Fruit fly (Drosophila melanogaster): ENCODE data around the gene CG7916.

The CG7916 gene

DNA sequence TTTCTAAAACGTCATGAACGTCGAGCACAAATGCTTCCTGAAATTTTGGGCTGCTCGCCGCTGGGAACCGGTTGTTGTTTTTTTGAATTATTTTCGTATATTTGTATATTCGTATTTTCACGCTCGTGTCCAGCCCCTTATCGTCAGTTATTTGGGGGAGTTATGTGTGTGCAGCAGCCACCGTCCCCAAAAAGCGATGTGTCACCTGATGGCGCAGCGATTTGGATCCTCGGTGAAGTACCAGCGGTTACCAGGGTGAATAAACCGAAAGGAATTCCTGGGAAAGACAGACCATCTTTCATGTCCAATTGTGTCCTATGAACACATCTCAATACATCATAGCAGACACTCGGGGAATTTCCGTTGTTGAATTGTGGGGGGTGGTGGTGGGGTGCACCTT, 26.4 kb upstream of the CG7916 start:
- TF ChIP-seq psq (optimal IDR thresholded peaks at IDR 0.05) = no peak

DNA sequence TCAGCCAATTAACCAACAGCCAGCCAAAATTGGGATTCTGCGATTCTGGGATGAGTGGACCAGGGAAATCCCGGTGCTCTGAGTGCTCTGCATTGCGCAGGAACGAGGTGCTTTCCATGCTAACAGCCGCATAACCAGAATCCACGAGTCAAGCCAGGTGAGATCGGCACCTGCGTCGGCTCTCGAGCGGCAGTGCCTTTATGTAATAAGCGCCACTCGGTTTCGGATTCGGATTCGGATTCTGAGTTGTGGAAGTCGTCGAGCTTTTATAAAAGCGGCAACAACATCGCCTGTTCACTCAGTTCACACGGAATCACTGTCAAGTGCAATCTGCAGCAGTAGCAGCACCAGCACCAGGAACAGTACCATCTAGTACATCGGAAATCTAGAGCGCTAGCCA, 25.6 kb upstream of the CG7916 start, which contains the start of gene b:
Gene b, plus strand, starts transcription at position 301 of the 400 bp plus-strand sequence.
- TF ChIP-seq EcR (GFP tag; optimal IDR thresholded peaks at IDR 0.05) (no peak), psq (optimal IDR thresholded peaks at IDR 0.05) (no peak), Dll (optimal IDR thresholded peaks at IDR 0.05) (no peak), CG8478 (optimal IDR thresholded peaks at IDR 0.05) (no peak), usp (GFP tag; optimal IDR thresholded peaks at IDR 0.05) (no peak), pan (optimal IDR thresholded peaks at IDR 0.05) (no peak)

DNA sequence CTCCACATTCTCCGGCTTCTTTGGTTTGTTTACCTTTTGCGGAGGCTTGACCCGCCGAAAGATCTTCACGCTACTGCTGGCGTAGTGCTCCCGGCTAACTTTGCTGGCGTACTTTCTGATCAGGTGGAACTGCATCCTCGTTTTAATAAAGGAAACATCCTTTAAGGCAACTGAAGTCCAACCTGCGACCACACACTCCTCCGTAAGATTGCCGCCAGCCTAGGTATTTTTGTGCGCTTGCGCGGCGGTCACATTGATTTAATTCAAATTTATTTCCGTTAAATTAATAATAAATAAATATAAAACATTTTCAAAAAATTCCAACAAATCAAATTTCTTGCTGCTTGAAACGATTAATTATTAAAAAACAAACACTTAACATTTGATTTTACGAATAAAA, 19.0 kb upstream of the CG7916 start, which contains the start of gene PolG1:
Gene PolG1, minus strand, starts transcription at position 216 of the 400 bp plus-strand sequence.
- TF ChIP-seq EcR (GFP tag; optimal IDR thresholded peaks at IDR 0.05) (no peak), usp (GFP tag; optimal IDR thresholded peaks at IDR 0.05) (no peak), psq (optimal IDR thresholded peaks at IDR 0.05) (no peak), CG8478 (optimal IDR thresholded peaks at IDR 0.05) (no peak), pan (optimal IDR thresholded peaks at IDR 0.05) (no peak), Dll (optimal IDR thresholded peaks at IDR 0.05) (no peak)

DNA sequence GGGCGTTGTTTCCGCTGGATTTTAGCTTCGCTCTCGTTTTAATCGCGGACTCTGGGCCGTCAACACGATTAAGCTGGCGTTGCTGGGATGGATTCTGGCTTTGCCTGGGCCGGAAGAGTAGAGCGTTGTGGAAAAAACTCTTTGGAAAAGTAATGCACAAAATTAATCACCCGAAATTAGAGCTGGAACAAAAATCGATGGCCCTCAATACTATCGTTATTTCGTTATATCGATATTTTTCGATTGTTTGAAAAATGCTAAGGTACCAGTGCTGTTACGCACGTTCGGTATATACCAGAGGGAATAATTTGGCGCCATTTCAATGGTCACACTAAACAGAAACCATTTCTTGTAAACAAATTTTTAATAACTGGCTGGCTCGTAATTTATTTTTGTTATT, 17.0 kb upstream of the CG7916 start, which contains the start of the genes Arpc1 and Orc5:
Gene Arpc1, minus strand, starts transcription at position 202 of the 400 bp plus-strand sequence.
Gene Orc5, plus strand, starts transcription at position 298 of the 400 bp plus-strand sequence.
- TF ChIP-seq Dll (optimal IDR thresholded peaks at IDR 0.05) (no peak), usp (GFP tag; optimal IDR thresholded peaks at IDR 0.05) (no peak), EcR (GFP tag; optimal IDR thresholded peaks at IDR 0.05) (no peak), CG8478 (optimal IDR thresholded peaks at IDR 0.05) (no peak), pan (optimal IDR thresholded peaks at IDR 0.05) (no peak), psq (optimal IDR thresholded peaks at IDR 0.05) (no peak)

DNA sequence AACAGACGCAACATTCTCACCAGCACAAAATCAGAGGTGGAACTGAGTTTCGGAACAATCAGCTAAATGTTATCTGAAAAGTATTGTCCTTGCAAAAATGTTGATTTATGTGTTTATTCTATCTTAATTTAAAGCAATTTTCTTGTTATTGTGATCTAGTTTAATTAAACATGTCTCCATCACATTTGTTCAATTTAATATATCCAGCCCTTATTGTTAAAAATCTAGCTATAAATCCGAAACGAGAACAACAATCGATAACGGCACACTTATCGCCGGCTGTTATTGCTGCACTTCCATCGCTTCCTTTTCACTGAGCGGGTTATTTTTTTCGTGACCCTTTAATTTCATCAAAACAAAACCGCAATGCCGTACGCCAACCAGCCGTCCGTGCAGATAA, 13.5 kb upstream of the CG7916 start, which contains the start of the genes GatC, PolG2 and Polr2C:
Gene GatC, minus strand, starts transcription at position 48 of the 400 bp plus-strand sequence.
Gene PolG2, minus strand, starts transcription at position 48 of the 400 bp plus-strand sequence.
Gene Polr2C, plus strand, starts transcription at position 280 of the 400 bp plus-strand sequence.
- TF ChIP-seq psq (optimal IDR thresholded peaks at IDR 0.05) = no peak
- no peak for TF ChIP-seq usp (GFP tag; optimal IDR thresholded peaks at IDR 0.05)
- no peak for TF ChIP-seq pan (optimal IDR thresholded peaks at IDR 0.05)
- no peak for TF ChIP-seq Dll (optimal IDR thresholded peaks at IDR 0.05)
- no peak for TF ChIP-seq EcR (GFP tag; optimal IDR thresholded peaks at IDR 0.05)
- TF ChIP-seq CG8478 (optimal IDR thresholded peaks at IDR 0.05) = no peak

DNA sequence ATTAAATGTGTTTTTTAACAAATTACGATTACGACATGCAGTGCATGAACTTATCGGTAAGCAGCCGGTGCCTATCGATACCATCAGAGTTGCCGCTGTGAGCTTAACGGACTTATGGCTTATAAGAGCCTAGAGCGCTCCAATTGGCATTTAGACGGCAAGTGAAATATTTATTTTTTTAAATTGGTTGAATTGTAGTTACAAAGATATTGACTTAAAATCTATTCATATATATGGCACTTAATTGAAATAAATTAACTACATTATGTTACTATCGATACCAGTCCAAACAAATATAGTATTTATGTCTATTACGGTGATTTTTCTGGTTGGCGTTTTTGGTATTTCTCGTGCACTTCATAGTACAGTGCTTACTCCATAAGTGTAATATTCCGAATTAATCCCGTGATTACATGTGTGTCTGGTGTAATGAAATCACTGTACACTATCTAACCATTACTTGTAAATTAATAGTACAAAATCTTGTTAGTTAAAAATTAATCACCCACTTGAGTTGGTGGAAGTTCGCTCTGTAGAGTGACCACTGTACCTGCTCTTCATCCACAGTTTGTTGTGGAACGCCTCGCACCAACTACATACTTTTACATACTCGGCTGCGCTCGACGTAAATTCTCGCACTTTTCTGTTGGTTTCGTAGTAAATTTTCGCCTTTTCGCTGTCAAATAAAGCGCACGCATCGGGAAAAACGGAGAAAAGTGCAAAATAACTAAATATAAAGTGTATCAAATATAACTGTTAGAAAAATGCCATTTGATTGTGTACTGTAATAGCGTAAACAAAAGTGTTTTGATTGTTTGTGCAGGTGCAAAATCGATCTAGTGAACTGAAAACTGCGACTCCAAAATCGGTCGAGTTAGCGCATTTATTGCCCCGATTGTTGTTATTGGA, 11.3 kb upstream of the CG7916 start, which contains the start of the genes mRpS23 and CenG1A:
Gene mRpS23, minus strand, starts transcription at position 71 of the 909 bp plus-strand sequence.
Gene CenG1A, plus strand, starts transcription at position 563 of the 909 bp plus-strand sequence.
- TF ChIP-seq usp (GFP tag; optimal IDR thresholded peaks at IDR 0.05) (no peak), Dll (optimal IDR thresholded peaks at IDR 0.05) (no peak), psq (optimal IDR thresholded peaks at IDR 0.05) (no peak), CG8478 (optimal IDR thresholded peaks at IDR 0.05) (no peak), EcR (GFP tag; optimal IDR thresholded peaks at IDR 0.05) (no peak), pan (optimal IDR thresholded peaks at IDR 0.05) (no peak)

DNA sequence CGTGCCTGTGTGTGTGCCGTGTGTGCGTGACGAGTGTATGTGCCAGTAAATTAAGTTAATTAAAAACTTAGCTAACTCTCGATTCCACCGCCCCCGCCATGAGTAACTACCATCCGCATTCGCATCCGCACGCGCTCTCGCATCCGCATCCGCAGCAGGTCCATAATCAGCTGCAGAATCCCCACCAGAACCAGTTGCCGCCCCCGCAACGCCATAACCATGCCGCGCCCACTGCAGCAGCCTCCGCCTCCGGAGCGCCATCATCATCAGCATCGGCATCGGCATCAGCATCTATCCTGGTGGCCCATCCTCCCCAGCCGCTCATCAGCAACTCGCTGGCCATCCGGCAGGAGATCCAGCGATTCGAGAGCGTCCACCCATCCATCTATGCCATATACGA, 10.6 kb upstream of the CG7916 start:
- TF ChIP-seq pan (optimal IDR thresholded peaks at IDR 0.05) (no peak), CG8478 (optimal IDR thresholded peaks at IDR 0.05) (no peak), EcR (GFP tag; optimal IDR thresholded peaks at IDR 0.05) (no peak), psq (optimal IDR thresholded peaks at IDR 0.05) (no peak), Dll (optimal IDR thresholded peaks at IDR 0.05) (no peak), usp (GFP tag; optimal IDR thresholded peaks at IDR 0.05) (no peak)

DNA sequence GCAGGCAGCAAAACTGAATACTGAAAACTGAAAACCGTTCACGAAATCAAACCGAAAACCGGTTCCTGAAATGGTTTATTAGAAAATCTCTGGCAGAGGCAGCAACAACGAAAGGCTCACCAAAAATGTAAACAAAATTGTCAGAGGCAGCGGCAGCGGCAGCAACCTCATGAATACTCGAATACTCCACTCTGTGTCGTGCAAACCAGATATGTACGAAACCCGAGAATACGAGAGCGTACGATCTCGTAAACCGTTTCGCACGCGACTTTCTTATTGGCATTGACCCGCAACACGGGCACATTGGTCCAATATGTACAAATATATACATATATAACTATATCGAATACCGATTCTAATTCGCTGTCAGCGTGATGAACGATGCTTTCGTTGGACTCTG, 9.0 kb upstream of the CG7916 start:
- TF ChIP-seq Dll (optimal IDR thresholded peaks at IDR 0.05) (no peak), EcR (GFP tag; optimal IDR thresholded peaks at IDR 0.05) (no peak), psq (optimal IDR thresholded peaks at IDR 0.05) (no peak), usp (GFP tag; optimal IDR thresholded peaks at IDR 0.05) (no peak), pan (optimal IDR thresholded peaks at IDR 0.05) (no peak), CG8478 (optimal IDR thresholded peaks at IDR 0.05) (no peak)

DNA sequence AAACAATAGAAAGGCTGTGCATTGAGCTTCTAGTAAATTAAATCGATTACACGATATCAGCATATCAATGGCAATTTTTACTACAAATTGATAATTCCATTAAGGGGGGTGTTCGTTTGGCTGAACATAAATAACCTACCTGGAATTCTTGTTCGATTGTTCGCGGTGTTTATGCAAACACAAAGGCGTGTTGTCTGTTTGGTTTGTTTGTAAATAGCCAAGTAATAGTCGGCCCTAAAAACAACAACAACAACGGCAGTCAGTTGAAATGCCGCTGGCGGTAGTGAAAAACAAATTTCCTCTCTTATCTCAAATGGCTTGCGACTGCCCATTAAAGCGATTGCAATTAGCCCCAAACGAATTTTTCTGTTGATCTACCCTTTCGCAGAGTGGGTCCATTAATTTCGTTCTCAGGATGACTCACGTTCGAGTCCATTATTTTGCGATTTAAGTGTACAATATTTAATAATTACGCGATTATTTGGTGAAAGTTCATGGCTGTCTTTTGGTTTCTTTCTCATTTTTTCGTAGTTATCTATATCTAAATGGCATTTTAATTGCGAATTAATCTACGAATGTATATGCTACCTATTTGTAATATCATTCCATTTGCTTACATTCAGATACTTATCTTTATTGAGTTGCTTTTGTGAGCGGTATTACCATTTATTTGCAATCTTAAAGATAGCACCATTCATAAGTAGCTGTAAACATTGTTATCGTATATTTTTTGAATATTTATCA, 7.7 kb upstream of the CG7916 start:
- TF ChIP-seq psq (optimal IDR thresholded peaks at IDR 0.05) = no peak
- no peak for TF ChIP-seq pan (optimal IDR thresholded peaks at IDR 0.05)
- TF ChIP-seq EcR (GFP tag; optimal IDR thresholded peaks at IDR 0.05) = no peak
- TF ChIP-seq Dll (optimal IDR thresholded peaks at IDR 0.05) = no peak
- TF ChIP-seq CG8478 (optimal IDR thresholded peaks at IDR 0.05) = no peak
- no peak for TF ChIP-seq usp (GFP tag; optimal IDR thresholded peaks at IDR 0.05)

DNA sequence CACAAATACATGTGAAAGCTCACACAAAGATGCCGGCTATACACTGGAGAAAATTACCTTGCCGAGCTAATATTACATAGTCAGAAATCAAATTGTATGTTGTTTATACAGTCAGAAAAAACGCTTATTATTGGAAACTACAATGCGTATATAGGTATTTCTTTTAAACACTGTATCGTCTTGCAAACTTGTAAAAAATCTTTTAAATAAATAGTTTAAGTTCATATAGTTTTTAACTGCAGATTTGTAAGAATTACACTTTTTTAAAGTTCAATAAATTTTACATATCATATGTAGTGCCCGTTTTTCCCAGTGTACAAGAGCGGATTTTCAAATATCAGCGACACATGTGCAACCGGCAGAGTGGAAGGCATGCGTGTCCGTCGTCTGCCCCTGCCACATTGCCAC, 6.8 kb upstream of the CG7916 start:
- no peak for TF ChIP-seq EcR (GFP tag; optimal IDR thresholded peaks at IDR 0.05)
- TF ChIP-seq psq (optimal IDR thresholded peaks at IDR 0.05) = no peak
- no peak for TF ChIP-seq usp (GFP tag; optimal IDR thresholded peaks at IDR 0.05)
- no peak for TF ChIP-seq Dll (optimal IDR thresholded peaks at IDR 0.05)
- no peak for TF ChIP-seq pan (optimal IDR thresholded peaks at IDR 0.05)
- TF ChIP-seq CG8478 (optimal IDR thresholded peaks at IDR 0.05) = no peak

DNA sequence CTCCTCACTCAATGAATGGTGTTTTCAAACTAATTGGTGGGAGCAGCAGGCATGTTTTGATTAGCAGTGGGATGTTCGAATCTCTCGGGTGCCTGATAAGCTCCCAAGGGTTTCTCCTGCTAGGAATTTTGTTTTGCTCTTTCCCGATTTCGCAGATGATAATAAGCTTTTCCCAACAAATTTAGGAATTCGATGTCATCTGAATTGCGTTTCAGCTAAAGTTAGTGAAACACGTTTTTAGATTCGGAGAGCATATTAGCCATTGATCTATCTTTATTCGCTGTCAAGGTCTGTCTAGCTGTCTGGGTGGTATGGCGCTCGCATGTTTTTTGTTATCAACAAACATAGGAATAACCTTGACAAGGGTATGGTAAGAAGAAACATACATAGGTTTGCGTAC, 5.0 kb upstream of the CG7916 start, which contains the start of gene CG33307:
Gene CG33307, minus strand, starts transcription at position 13 of the 400 bp plus-strand sequence.
- TF ChIP-seq usp (GFP tag; optimal IDR thresholded peaks at IDR 0.05) (no peak), psq (optimal IDR thresholded peaks at IDR 0.05) (no peak), pan (optimal IDR thresholded peaks at IDR 0.05) (no peak), EcR (GFP tag; optimal IDR thresholded peaks at IDR 0.05) (no peak), Dll (optimal IDR thresholded peaks at IDR 0.05) (no peak), CG8478 (optimal IDR thresholded peaks at IDR 0.05) (no peak)
